Worm (Caenorhabditis elegans) whole organism, L1 larva: ENCODE results near the gene scly-1.

ENCODE experiments used
- ama-1 ChIP-seq: fragments of 150-350 bp; optimal IDR thresholded peaks from 2 replicates; lab custom pipeline; 2014
- ceh-90 ChIP-seq: sonication (generic microtip); optimal IDR thresholded peaks from 2 replicates; lab custom pipeline; 2016; ENCODE audit warnings: missing genetic modification characterization, missing compliant biosample characterization
- hpl-2 ChIP-seq: fragments of 150-350 bp; optimal IDR thresholded peaks from 2 replicates; lab custom pipeline; 2014; ENCODE audit warnings: missing biosample characterization, missing genetic modification reagents, missing genetic modification characterization
- lin-39 ChIP-seq: fragments of 150-350 bp; optimal IDR thresholded peaks from 2 replicates; lab custom pipeline; 2014; ENCODE audit warnings: missing biosample characterization, missing genetic modification reagents, missing genetic modification characterization
- pag-3 ChIP-seq: sonication (generic microtip); optimal IDR thresholded peaks from 2 replicates; lab custom pipeline; 2017; ENCODE audit warnings: missing genetic modification characterization, mild to moderate bottlenecking, missing compliant biosample characterization, antibody characterized with exemption, borderline replicate concordance; ENCODE audit not compliant: insufficient read depth
- skn-1 ChIP-seq: fragments of 150-350 bp; optimal IDR thresholded peaks from 2 replicates; lab custom pipeline; 2014; ENCODE audit warnings: missing biosample characterization, missing genetic modification characterization

- no peak for TF ChIP-seq hpl-2
- no peak for TF ChIP-seq skn-1 (tag; lab: Kevin White, UChicago)
- no peak for TF ChIP-seq lin-39 (tag; lab: Kevin White, UChicago)
- TF ChIP-seq ceh-90: no peak
- no peak for TF ChIP-seq pag-3 (tag; lab: Kevin White, UChicago)
- TF ChIP-seq ama-1: no peak
Observed at ce11 chrII:6247011-6247410, 33.9 kb downstream of the scly-1 start, which contains the start of gene T24H7.2.
